Fruit fly (Drosophila melanogaster): ENCODE results near the gene gskt.

The gskt gene

dm6 chr3R:31340769-31341168 lies 31.5 kb upstream of the gskt start:
- no peak for TF ChIP-seq usp (GFP tag; optimal IDR thresholded peaks at IDR 0.05)
- no peak for TF ChIP-seq Mio (GFP tag; optimal IDR thresholded peaks at IDR 0.05)
- no peak for TF ChIP-seq tai (GFP tag; optimal IDR thresholded peaks at IDR 0.05)
- no peak for TF ChIP-seq jim (GFP tag; optimal IDR thresholded peaks at IDR 0.05)

- no peak for TF ChIP-seq lola (GFP tag; optimal IDR thresholded peaks at IDR 0.05)
- no peak for TF ChIP-seq fru (GFP tag; optimal IDR thresholded peaks at IDR 0.05)
- TF ChIP-seq usp (GFP tag; optimal IDR thresholded peaks at IDR 0.05), result no peak
- no peak for TF ChIP-seq Jra (GFP tag; optimal IDR thresholded peaks at IDR 0.05)
- TF ChIP-seq rgr (GFP tag; optimal IDR thresholded peaks at IDR 0.05), result no peak
- TF ChIP-seq Rel (GFP tag; optimal IDR thresholded peaks at IDR 0.05), result no peak
- no peak for TF ChIP-seq Rel (tag; optimal IDR thresholded peaks at IDR 0.05)
- TF ChIP-seq Myc (optimal IDR thresholded peaks at IDR 0.05), result no peak
- no peak for TF ChIP-seq sage (GFP tag; optimal IDR thresholded peaks at IDR 0.05)
Observed at dm6 chr3R:31342574-31342973, 29.7 kb upstream of the gskt start.

dm6 chr3R:31345626-31346025 lies 26.6 kb upstream of the gskt start:
- TF ChIP-seq lola (GFP tag; optimal IDR thresholded peaks at IDR 0.05), result no peak
- no peak for TF ChIP-seq OdsH (GFP tag; optimal IDR thresholded peaks at IDR 0.05)
- peak; percentile 8 for TF ChIP-seq h (GFP tag; optimal IDR thresholded peaks at IDR 0.05)
- TF ChIP-seq ey (GFP tag; optimal IDR thresholded peaks at IDR 0.05), result peak; percentile 1
- TF ChIP-seq foxo (GFP tag; optimal IDR thresholded peaks at IDR 0.05), result peak in 1 of 2 experiments; percentile 18
- TF ChIP-seq Vsx2 (GFP tag; optimal IDR thresholded peaks at IDR 0.05; ENCODE audit: partially characterized antibody), result no peak
- TF ChIP-seq brk (GFP tag; optimal IDR thresholded peaks at IDR 0.05), result no peak
- TF ChIP-seq br (GFP tag; optimal IDR thresholded peaks at IDR 0.05), result no peak

dm6 chr3R:31346657-31347056 lies 25.6 kb upstream of the gskt start:
- TF ChIP-seq Mio (GFP tag; optimal IDR thresholded peaks at IDR 0.05) (no peak), CG9705 (GFP tag; optimal IDR thresholded peaks at IDR 0.05) (no peak), psq (GFP tag; optimal IDR thresholded peaks at IDR 0.05) (no peak), sv (GFP tag; optimal IDR thresholded peaks at IDR 0.05) (no peak), dl (GFP tag; optimal IDR thresholded peaks at IDR 0.05; ENCODE audit: insufficient read depth in 1 of 2, partially characterized antibody in 2 of 2) (no peak), Hnf4 (GFP tag; optimal IDR thresholded peaks at IDR 0.05) (no peak), woc (GFP tag; optimal IDR thresholded peaks at IDR 0.05) (peak; percentile 40), brk (GFP tag; optimal IDR thresholded peaks at IDR 0.05) (no peak), Dfd (GFP tag; optimal IDR thresholded peaks at IDR 0.05) (no peak), sage (GFP tag; optimal IDR thresholded peaks at IDR 0.05) (no peak), br (GFP tag; optimal IDR thresholded peaks at IDR 0.05) (no peak), h (GFP tag; optimal IDR thresholded peaks at IDR 0.05) (peak; percentile 4), tai (GFP tag; optimal IDR thresholded peaks at IDR 0.05) (no peak), jim (GFP tag; optimal IDR thresholded peaks at IDR 0.05) (no peak), fru (GFP tag; optimal IDR thresholded peaks at IDR 0.05) (peak; percentile 37), Jra (GFP tag; optimal IDR thresholded peaks at IDR 0.05) (no peak), lola (GFP tag; optimal IDR thresholded peaks at IDR 0.05) (no peak), Vsx2 (GFP tag; optimal IDR thresholded peaks at IDR 0.05; ENCODE audit: partially characterized antibody) (no peak), HLH106 (tag; optimal IDR thresholded peaks at IDR 0.05) (peak; percentile 5), foxo (GFP tag; optimal IDR thresholded peaks at IDR 0.05) (peak in 1 of 2 experiments; percentile 23), CrebA (GFP tag; optimal IDR thresholded peaks at IDR 0.05; ENCODE audit: borderline replicate concordance) (no peak), dsf (GFP tag; optimal IDR thresholded peaks at IDR 0.05; ENCODE audit: borderline replicate concordance) (no peak), Myc (optimal IDR thresholded peaks at IDR 0.05) (no peak), rgr (GFP tag; optimal IDR thresholded peaks at IDR 0.05) (no peak), ey (GFP tag; optimal IDR thresholded peaks at IDR 0.05) (no peak), Hr83 (GFP tag; optimal IDR thresholded peaks at IDR 0.05; ENCODE audit: poor library complexity, severe bottlenecking) (no peak), dmrt93B (GFP tag; optimal IDR thresholded peaks at IDR 0.05) (no peak), Rel (GFP tag; optimal IDR thresholded peaks at IDR 0.05) (no peak), Rel (tag; optimal IDR thresholded peaks at IDR 0.05) (no peak), pan (optimal IDR thresholded peaks at IDR 0.05) (no peak), OdsH (GFP tag; optimal IDR thresholded peaks at IDR 0.05) (no peak), Abd-B (GFP tag; optimal IDR thresholded peaks at IDR 0.05) (no peak), N (GFP tag; optimal IDR thresholded peaks at IDR 0.05) (no peak), Sp1 (GFP tag; optimal IDR thresholded peaks at IDR 0.05) (no peak), Hr78 (GFP tag; optimal IDR thresholded peaks at IDR 0.05) (no peak), GATAd (GFP tag; optimal IDR thresholded peaks at IDR 0.05) (no peak), Dif (GFP tag; optimal IDR thresholded peaks at IDR 0.05; ENCODE audit: partially characterized antibody) (no peak), usp (GFP tag; optimal IDR thresholded peaks at IDR 0.05) (no peak), CG32264 (GFP tag; optimal IDR thresholded peaks at IDR 0.05) (no peak)
